Fruit fly (Drosophila melanogaster) whole organism, embryonic: ENCODE results near the gene TwdlE.

ENCODE experiments used
- ATbp ChIP-seq: fragments of 200-800 bp; sonication (Bioruptor generic); optimal IDR thresholded peaks from 2 replicates; lab custom pipeline; 2017; ENCODE audit warnings: missing biosample characterization, mild to moderate bottlenecking, missing genetic modification characterization, missing genetic modification reagents
- Aef1 ChIP-seq: fragments of 200-800 bp; sonication (Bioruptor generic); IDR thresholded peaks from 3 replicates; pipeline ENCODE4 v1.3.6; 2022; ENCODE audit warnings: missing biosample characterization, missing genetic modification characterization
- Bdp1 ChIP-seq: fragments of 200-800 bp; sonication (Bioruptor generic); optimal IDR thresholded peaks from 3 replicates; lab custom pipeline; 2016; ENCODE audit warnings: missing biosample characterization, missing genetic modification characterization
- Bteb2 ChIP-seq: fragments of 200-800 bp; sonication (Bioruptor generic); optimal IDR thresholded peaks from 2 replicates; lab custom pipeline; 2016; ENCODE audit warnings: missing biosample characterization, missing genetic modification characterization
- CG10267 ChIP-seq: fragments of 200-800 bp; sonication (Bioruptor generic); optimal IDR thresholded peaks from 2 replicates; lab custom pipeline; 2018; ENCODE audit warnings: missing biosample characterization, mild to moderate bottlenecking, missing genetic modification characterization, moderate library complexity
- CG10321 ChIP-seq: fragments of 200-800 bp; sonication (Bioruptor generic); IDR thresholded peaks from 2 replicates; pipeline ENCODE4 v1.3.6; 2022; ENCODE audit warnings: missing biosample characterization, missing genetic modification characterization
- CG10959 ChIP-seq: fragments of 200-800 bp; sonication (Bioruptor generic); IDR thresholded peaks from 2 replicates; pipeline ENCODE4 v1.3.6; 2022; ENCODE audit warnings: missing biosample characterization, missing genetic modification characterization
- CG1233 ChIP-seq: fragments of 200-800 bp; sonication (Bioruptor generic); optimal IDR thresholded peaks from 4 replicates; lab custom pipeline; 2018; ENCODE audit warnings: missing biosample characterization, mild to moderate bottlenecking, missing genetic modification characterization
- CG1792 ChIP-seq: fragments of 200-800 bp; sonication (Bioruptor generic); optimal IDR thresholded peaks from 2 replicates; lab custom pipeline; 2016; ENCODE audit warnings: missing biosample characterization, missing genetic modification characterization
- CG18599 ChIP-seq: fragments of 200-800 bp; sonication (Bioruptor generic); optimal IDR thresholded peaks from 3 replicates; lab custom pipeline; 2017; ENCODE audit warnings: missing biosample characterization, missing genetic modification characterization, mild to moderate bottlenecking, moderate library complexity, missing genetic modification reagents
- CG3726 ChIP-seq: fragments of 200-800 bp; sonication (Bioruptor generic); IDR thresholded peaks from 3 replicates; pipeline ENCODE4, ENCODE4 v1.3.6; 2022; ENCODE audit warnings: missing biosample characterization, missing genetic modification characterization
- CG4328 ChIP-seq: fragments of 200-800 bp; sonication (Bioruptor generic); optimal IDR thresholded peaks from 3 replicates; lab custom pipeline; 2017; ENCODE audit warnings: missing biosample characterization, missing genetic modification reagents, missing genetic modification characterization
- CG4424 ChIP-seq: fragments of 200-800 bp; sonication (Bioruptor generic); optimal IDR thresholded peaks from 3 replicates; lab custom pipeline; 2016; ENCODE audit warnings: missing biosample characterization, missing genetic modification characterization
- CG4820 ChIP-seq: fragments of 200-800 bp; sonication (Bioruptor generic); optimal IDR thresholded peaks from 3 replicates; lab custom pipeline; 2016; ENCODE audit warnings: missing biosample characterization, missing genetic modification characterization
- CG4854 ChIP-seq: fragments of 200-800 bp; sonication (Bioruptor generic); optimal IDR thresholded peaks from 2 replicates; lab custom pipeline; 2016; ENCODE audit warnings: missing biosample characterization, missing genetic modification characterization, inconsistent platforms
- CG9876 ChIP-seq: fragments of 200-800 bp; sonication (Bioruptor generic); optimal IDR thresholded peaks from 2 replicates; lab custom pipeline; 2016; ENCODE audit warnings: missing biosample characterization, missing genetic modification characterization
- D19B ChIP-seq: fragments of 200-800 bp; sonication (Bioruptor generic); optimal IDR thresholded peaks from 2 replicates; lab custom pipeline; 2017; ENCODE audit warnings: missing biosample characterization, mild to moderate bottlenecking, missing genetic modification characterization
- Fer1 ChIP-seq: fragments of 200-800 bp; sonication (Bioruptor generic); optimal IDR thresholded peaks from 2 replicates; lab custom pipeline; 2017; ENCODE audit warnings: missing biosample characterization, mild to moderate bottlenecking, missing genetic modification characterization
- HLH3B ChIP-seq: fragments of 200-800 bp; sonication (Bioruptor generic); IDR thresholded peaks from 2 replicates; pipeline ENCODE4 v1.3.6; 2022; ENCODE audit warnings: missing biosample characterization, missing genetic modification characterization
- Jarid2 ChIP-seq: fragments of 200-800 bp; sonication (Bioruptor generic); optimal IDR thresholded peaks from 3 replicates; lab custom pipeline; 2017; ENCODE audit warnings: mild to moderate bottlenecking, missing biosample characterization, missing genetic modification reagents, missing genetic modification characterization
- Lim3 ChIP-seq: fragments of 200-800 bp; sonication (Bioruptor generic); IDR thresholded peaks from 2 replicates; pipeline ENCODE4 v1.3.6; 2022; ENCODE audit warnings: missing biosample characterization, missing genetic modification characterization
- MESR4 ChIP-seq: fragments of 200-800 bp; sonication (Bioruptor generic); optimal IDR thresholded peaks from 2 replicates; lab custom pipeline; 2018; ENCODE audit warnings: missing biosample characterization, mild to moderate bottlenecking, missing genetic modification characterization, moderate library complexity
- Nf-YA ChIP-seq: fragments of 200-800 bp; sonication (Bioruptor generic); IDR thresholded peaks from 2 replicates; pipeline ENCODE4 v1.3.6; 2022; ENCODE audit warnings: missing biosample characterization, missing genetic modification characterization
- Side ChIP-seq: fragments of 200-800 bp; sonication (Bioruptor generic); optimal IDR thresholded peaks from 2 replicates; lab custom pipeline; 2016; ENCODE audit warnings: missing biosample characterization, missing genetic modification characterization
- Sry-δ ChIP-seq: fragments of 200-800 bp; sonication (Bioruptor generic); optimal IDR thresholded peaks from 2 replicates; lab custom pipeline; 2016; ENCODE audit warnings: missing biosample characterization, missing genetic modification characterization
- Ssrp ChIP-seq: fragments of 200-800 bp; sonication (Bioruptor generic); optimal IDR thresholded peaks from 2 replicates; lab custom pipeline; 2018; ENCODE audit warnings: missing biosample characterization, mild to moderate bottlenecking, missing genetic modification characterization, moderate library complexity
- amos ChIP-seq: fragments of 200-800 bp; sonication (Bioruptor generic); IDR thresholded peaks from 2 replicates; pipeline ENCODE4 v1.3.6; 2022; ENCODE audit warnings: missing biosample characterization, missing genetic modification characterization; ENCODE audit not compliant: partially characterized antibody
- az2 ChIP-seq: fragments of 200-800 bp; sonication (Bioruptor generic); optimal IDR thresholded peaks from 3 replicates; lab custom pipeline; 2016; ENCODE audit warnings: missing biosample characterization, missing genetic modification characterization
- bab2 ChIP-seq: fragments of 200-800 bp; sonication (Bioruptor generic); optimal IDR thresholded peaks from 2 replicates; lab custom pipeline; 2016; ENCODE audit warnings: missing biosample characterization, missing genetic modification characterization
- bcd ChIP-seq: fragments of 200-800 bp; sonication (Bioruptor generic); optimal IDR thresholded peaks from 2 replicates; lab custom pipeline; 2017; ENCODE audit warnings: missing biosample characterization, mild to moderate bottlenecking, missing genetic modification characterization
- btn ChIP-seq: fragments of 200-800 bp; sonication (Bioruptor generic); optimal IDR thresholded peaks from 2 replicates; lab custom pipeline; 2016; ENCODE audit warnings: missing biosample characterization, missing genetic modification characterization
- chif ChIP-seq, 2 experiments: fragments of 200-800 bp; sonication (Bioruptor generic); optimal IDR thresholded peaks; 3 replicates each; lab custom pipeline; 2016; ENCODE audit warnings: missing biosample characterization in 2 of 2, missing genetic modification characterization in 2 of 2
- ci ChIP-seq: fragments of 200-800 bp; sonication (Bioruptor generic); IDR thresholded peaks from 3 replicates; pipeline ENCODE4 v1.3.6; 2022; ENCODE audit warnings: missing biosample characterization, missing genetic modification characterization
- croc ChIP-seq: fragments of 200-800 bp; sonication (Bioruptor generic); conservative IDR thresholded peaks from 3 replicates; pipeline ENCODE4 v1.3.6; 2022; ENCODE audit warnings: missing biosample characterization, missing genetic modification characterization
- ftz-f1 ChIP-seq: fragments of 200-800 bp; sonication (Bioruptor generic); optimal IDR thresholded peaks from 2 replicates; lab custom pipeline; 2016; ENCODE audit warnings: missing biosample characterization, missing genetic modification characterization
- fu2 ChIP-seq: fragments of 200-800 bp; sonication (Bioruptor generic); optimal IDR thresholded peaks from 2 replicates; lab custom pipeline; 2016; ENCODE audit warnings: missing biosample characterization, missing genetic modification characterization
- gcm ChIP-seq: fragments of 200-800 bp; sonication (Bioruptor generic); optimal IDR thresholded peaks from 2 replicates; lab custom pipeline; 2019; ENCODE audit warnings: missing biosample characterization, mild to moderate bottlenecking, missing genetic modification characterization, moderate library complexity
- gsb-n ChIP-seq: fragments of 200-800 bp; sonication (Bioruptor generic); optimal IDR thresholded peaks from 3 replicates; lab custom pipeline; 2018; ENCODE audit warnings: missing biosample characterization, mild to moderate bottlenecking, missing genetic modification characterization
- jumu ChIP-seq: fragments of 200-800 bp; sonication (Bioruptor generic); optimal IDR thresholded peaks from 3 replicates; lab custom pipeline; 2016; ENCODE audit warnings: missing biosample characterization, missing genetic modification characterization
- kah ChIP-seq: fragments of 200-800 bp; sonication (Bioruptor generic); optimal IDR thresholded peaks from 2 replicates; lab custom pipeline; 2018; ENCODE audit warnings: missing biosample characterization, mild to moderate bottlenecking, missing genetic modification characterization
- klu ChIP-seq: fragments of 200-800 bp; sonication (Bioruptor generic); IDR thresholded peaks from 2 replicates; pipeline ENCODE4 v1.3.6; 2022; ENCODE audit warnings: missing biosample characterization, missing genetic modification characterization
- lola ChIP-seq, 3 experiments: fragments of >200 bp in 2 of 3; fragments of 200-800 bp in 1 of 3; sonication (Bioruptor generic) in 1 of 3; optimal IDR thresholded peaks; 2 replicates each; lab custom pipeline; 2017 to 2019; ENCODE audit warnings: missing biosample characterization in 3 of 3, missing genetic modification characterization in 3 of 3, mild to moderate bottlenecking in 1 of 3, moderate library complexity in 1 of 3
- peb ChIP-seq: fragments of 200-800 bp; sonication (Bioruptor generic); IDR thresholded peaks from 2 replicates; pipeline ENCODE4 v1.3.6; 2022; ENCODE audit warnings: missing biosample characterization, missing genetic modification characterization
- pfk ChIP-seq: fragments of 200-800 bp; sonication (Bioruptor generic); optimal IDR thresholded peaks from 2 replicates; lab custom pipeline; 2018; ENCODE audit warnings: missing biosample characterization, mild to moderate bottlenecking, missing genetic modification characterization, moderate library complexity
- pnt ChIP-seq: fragments of 200-800 bp; sonication (Bioruptor generic); optimal IDR thresholded peaks from 3 replicates; lab custom pipeline; 2016; ENCODE audit warnings: missing biosample characterization, missing genetic modification characterization
- ranshi ChIP-seq: fragments of 200-800 bp; sonication (Bioruptor generic); IDR thresholded peaks from 2 replicates; pipeline ENCODE4 v1.3.6; 2022; ENCODE audit warnings: missing biosample characterization, missing genetic modification characterization
- ssp ChIP-seq: fragments of 200-800 bp; sonication (Bioruptor generic); IDR thresholded peaks from 2 replicates; pipeline ENCODE4 v1.3.6; 2022; ENCODE audit warnings: missing biosample characterization, missing genetic modification characterization
- tgo ChIP-seq: fragments of 200-800 bp; sonication (Bioruptor generic); IDR thresholded peaks from 3 replicates; pipeline ENCODE4 v1.3.6; 2022; ENCODE audit warnings: missing biosample characterization, missing genetic modification characterization
- tll ChIP-seq, 2 experiments: fragments of 200-800 bp in 1 of 2; fragments of >200 bp in 1 of 2; sonication (Bioruptor generic) in 1 of 2; optimal IDR thresholded peaks; 2 replicates each; lab custom pipeline; 2017 to 2019; ENCODE audit warnings: missing biosample characterization in 2 of 2, missing genetic modification characterization in 2 of 2, mild to moderate bottlenecking in 1 of 2, moderate library complexity in 1 of 2
- trem ChIP-seq: fragments of 200-800 bp; optimal IDR thresholded peaks from 3 replicates; lab custom pipeline; 2019; ENCODE audit warnings: missing biosample characterization, mild to moderate bottlenecking, missing genetic modification characterization, moderate library complexity
- tx ChIP-seq: fragments of 200-800 bp; sonication (Bioruptor generic); optimal IDR thresholded peaks from 2 replicates; lab custom pipeline; 2016; ENCODE audit warnings: missing biosample characterization, missing genetic modification characterization
- vfl ChIP-seq: fragments of 200-800 bp; sonication (Bioruptor generic); optimal IDR thresholded peaks from 2 replicates; lab custom pipeline; 2016; ENCODE audit warnings: missing biosample characterization, missing genetic modification characterization

The TwdlE gene

DNA sequence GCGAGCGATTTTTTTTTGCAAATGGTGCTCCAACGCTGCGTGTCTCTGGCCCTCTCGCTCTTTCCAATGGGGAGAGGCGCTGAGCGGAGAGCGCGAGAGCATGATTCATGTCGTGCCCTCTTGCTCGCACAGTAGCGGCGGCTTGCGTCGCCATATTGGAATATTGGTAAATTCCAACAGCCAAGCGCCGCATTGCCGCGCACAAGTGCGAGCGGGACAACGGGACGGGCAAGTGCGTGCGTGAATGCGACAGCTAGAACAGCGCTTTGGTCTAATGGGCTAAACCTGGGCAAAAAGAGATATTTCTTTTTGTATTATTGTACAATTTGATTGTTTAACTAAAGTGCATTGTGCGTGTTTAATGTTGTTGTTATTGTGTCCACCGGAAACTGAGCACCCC lies 32.4 kb downstream of the TwdlE start (continued):
- TF ChIP-seq CG10267 (no peak), chif (GFP tag; optimal IDR thresholded peaks at IDR 0.05; lab: Kevin White, UChicago) (no peak), Fer1 (GFP tag; lab: Kevin White, UChicago) (no peak), Sry-δ (GFP tag; lab: Kevin White, UChicago) (no peak), D19B (GFP tag; lab: Kevin White, UChicago) (no peak), ftz-f1 (GFP tag; lab: Kevin White, UChicago) (peak; percentile 51), CG18599 (peak; percentile 42), CG9876 (GFP tag; lab: Kevin White, UChicago) (no peak), Nf-YA (GFP tag; lab: Robert Waterston, UW) (no peak), ATbp (GFP tag; lab: Kevin White, UChicago) (no peak), pnt (no peak), CG4854 (no peak), klu (GFP tag; lab: Robert Waterston, UW) (0 out of 2 replicates have a peak, but pooled peaks have one; percentile 12), trem (tag; lab: Kevin White, UChicago) (no peak), tx (no peak), CG10321 (GFP tag; lab: Robert Waterston, UW) (peak; percentile 100), gcm (GFP tag; lab: Kevin White, UChicago) (no peak), fu2 (no peak), ssp (GFP tag; lab: Robert Waterston, UW) (no peak), az2 (GFP tag; lab: Kevin White, UChicago) (no peak), gsb-n (tag; lab: Kevin White, UChicago) (no peak), CG4328 (GFP tag; lab: Kevin White, UChicago) (no peak), tll (GFP tag; optimal IDR thresholded peaks at IDR 0.05; lab: Kevin White, UChicago) (peak in 1 of 2 experiments; percentile 76), Aef1 (peak; percentile 15; the same call in 1 of the 3 replicates), Lim3 (GFP tag; lab: Robert Waterston, UW) (no peak), bcd (GFP tag; lab: Kevin White, UChicago) (peak; percentile 33), Bdp1 (GFP tag; lab: Kevin White, UChicago) (no peak), HLH3B (0 out of 2 replicates have a peak, but pooled peaks have one; percentile 16), CG3726 (no peak), jumu (peak; percentile 31), kah (GFP tag; lab: Kevin White, UChicago) (peak; percentile 1), amos (GFP tag; lab: Robert Waterston, UW) (peak; percentile 57), tgo (no peak), CG4424 (no peak), bab2 (GFP tag; lab: Kevin White, UChicago) (no peak), MESR4 (GFP tag; lab: Kevin White, UChicago) (peak; percentile 13), lola (GFP tag; optimal IDR thresholded peaks at IDR 0.05; lab: Kevin White, UChicago) (no peak), btn (GFP tag; lab: Kevin White, UChicago) (no peak), Side (GFP tag; lab: Kevin White, UChicago) (no peak), Jarid2 (GFP tag; lab: Kevin White, UChicago) (no peak), CG1792 (GFP tag; lab: Kevin White, UChicago) (no peak), CG1233 (GFP tag; lab: Kevin White, UChicago) (no peak), vfl (no peak), Ssrp (tag; lab: Kevin White, UChicago) (no peak), croc (GFP tag; lab: Robert Waterston, UW) (no peak), CG4820 (GFP tag; lab: Kevin White, UChicago) (no peak), Bteb2 (GFP tag; lab: Kevin White, UChicago) (no peak), ranshi (no peak), CG10959 (GFP tag; lab: Robert Waterston, UW) (no peak), ci (GFP tag; lab: Robert Waterston, UW) (peak; percentile 75), peb (no peak), pfk (GFP tag; lab: Kevin White, UChicago) (peak; percentile 3)
